Worm (Caenorhabditis elegans): ENCODE results near the gene Y16B4A.2.

Y16B4A.2 gene

ce11 chrX:14818464-14819259, 47.0 kb upstream of the Y16B4A.2 start, which contains the start of gene epn-1:
Gene epn-1, minus strand, starts transcription at chrX:14818514.
- TF ChIP-seq set-16 (GFP tag; IDR thresholded peaks at IDR 0.05) = peak; percentile 99
- peak; percentile 94 for TF ChIP-seq spr-1 (tag; optimal IDR thresholded peaks at IDR 0.05)
- peak; percentile 76 for TF ChIP-seq arid-1 (GFP tag; conservative IDR thresholded peaks at IDR 0.05)
- peak; percentile 83 for TF ChIP-seq zfp-3 (GFP tag; conservative IDR thresholded peaks at IDR 0.05)
- TF ChIP-seq daf-12 (tag; optimal IDR thresholded peaks at IDR 0.05) = no peak
- peak; percentile 94 for TF ChIP-seq nhr-6 (tag; optimal IDR thresholded peaks at IDR 0.05)
- TF ChIP-seq F44E2.7 (GFP tag; IDR thresholded peaks at IDR 0.05) = no peak
- peak; percentile 80 for TF ChIP-seq mes-2 (tag; optimal IDR thresholded peaks at IDR 0.05; ENCODE audit: poor library complexity, severe bottlenecking)
- peak; percentile 99 for TF ChIP-seq gei-8 (GFP tag; optimal IDR thresholded peaks at IDR 0.05)
- TF ChIP-seq zip-2 (tag; optimal IDR thresholded peaks at IDR 0.05) = peak; percentile 50
- peak; percentile 96 for TF ChIP-seq pha-4 (GFP tag; IDR thresholded peaks at IDR 0.05)
- TF ChIP-seq pha-4 (tag; optimal IDR thresholded peaks at IDR 0.05) = no peak
- peak; percentile 98 for TF ChIP-seq nhr-102 (tag; optimal IDR thresholded peaks at IDR 0.05)
- peak; percentile 96 for TF ChIP-seq ctbp-1 (GFP tag; IDR thresholded peaks at IDR 0.05)
- peak; percentile 88 for TF ChIP-seq T20F7.1 (GFP tag; optimal IDR thresholded peaks at IDR 0.05)
- 0 out of 2 replicates have a peak, but pooled peaks have one; percentile 35 for TF ChIP-seq Y105C5A.15 (GFP tag; IDR thresholded peaks at IDR 0.05)
- TF ChIP-seq lin-15B (tag; optimal IDR thresholded peaks at IDR 0.05) = peak; percentile 10
- TF ChIP-seq ztf-7 (tag; optimal IDR thresholded peaks at IDR 0.05) = peak; percentile 59
- 0 out of 2 replicates have a peak, but pooled peaks have one; percentile 3 for TF ChIP-seq Y75B8A.6 (GFP tag; IDR thresholded peaks at IDR 0.05)
- TF ChIP-seq zag-1 (tag; optimal IDR thresholded peaks at IDR 0.05) = peak; percentile 72
- peak; percentile 99 for TF ChIP-seq nhr-48 (tag; optimal IDR thresholded peaks at IDR 0.05)
- peak; percentile 96 for TF ChIP-seq nhr-11 (tag; optimal IDR thresholded peaks at IDR 0.05)
- peak; percentile 39 for TF ChIP-seq ceh-28 (tag; optimal IDR thresholded peaks at IDR 0.05)
- TF ChIP-seq R02D3.7 (tag; optimal IDR thresholded peaks at IDR 0.05) = no peak
- TF ChIP-seq attf-4 (tag; optimal IDR thresholded peaks at IDR 0.05) = no peak
- TF ChIP-seq ceh-32 (tag; optimal IDR thresholded peaks at IDR 0.05; ENCODE audit: poor library complexity) = peak; percentile 65
- peak; percentile 93 for TF ChIP-seq jun-1 (tag; optimal IDR thresholded peaks at IDR 0.05)
- TF ChIP-seq lin-13 (GFP tag; optimal IDR thresholded peaks at IDR 0.05) = peak; percentile 89
- TF ChIP-seq ZK546.5 (tag; optimal IDR thresholded peaks at IDR 0.05) = peak in 1 of 2 experiments; percentile 49
- peak; percentile 82 for TF ChIP-seq nhr-77 (tag; optimal IDR thresholded peaks at IDR 0.05)
- TF ChIP-seq pqm-1 (tag; optimal IDR thresholded peaks at IDR 0.05) = peak; percentile 23
- peak; percentile 90 for TF ChIP-seq mdt-29 (GFP tag; IDR thresholded peaks at IDR 0.05)
- TF ChIP-seq saeg-2 (GFP tag; IDR thresholded peaks at IDR 0.05) = peak; percentile 95
- peak; percentile 71 for TF ChIP-seq duxl-1 (tag; optimal IDR thresholded peaks at IDR 0.05; ENCODE audit: poor library complexity)
- TF ChIP-seq snpc-1.2 (GFP tag; IDR thresholded peaks at IDR 0.05) = no peak; the same call in 1 of the 2 replicates
- TF ChIP-seq F37D6.2 (tag; optimal IDR thresholded peaks at IDR 0.05) = peak; percentile 94
- TF ChIP-seq nhr-10 (tag; optimal IDR thresholded peaks at IDR 0.05) = peak; percentile 96
- no peak for TF ChIP-seq aly-2 (tag; optimal IDR thresholded peaks at IDR 0.05)
- no peak for TF ChIP-seq ces-1 (GFP tag; optimal IDR thresholded peaks at IDR 0.05)
- TF ChIP-seq nhr-76 (tag; optimal IDR thresholded peaks at IDR 0.05) = peak; percentile 66
- TF ChIP-seq nhr-28 (tag; optimal IDR thresholded peaks at IDR 0.05) = peak; percentile 97
- TF ChIP-seq F49E8.2 (tag; optimal IDR thresholded peaks at IDR 0.05; ENCODE audit: borderline replicate concordance) = no peak
- no peak for TF ChIP-seq Y48G9A.11 (GFP tag; IDR thresholded peaks at IDR 0.05)
- peak; percentile 99 for TF ChIP-seq dmd-6 (GFP tag; IDR thresholded peaks at IDR 0.05)
- TF ChIP-seq mep-1 (tag; optimal IDR thresholded peaks at IDR 0.05) = peak; percentile 98
- TF ChIP-seq nhr-41 (GFP tag; IDR thresholded peaks at IDR 0.05) = peak; percentile 68; the same call in 1 of the 2 replicates
- no peak for TF ChIP-seq ceh-82 (tag; optimal IDR thresholded peaks at IDR 0.05)
- TF ChIP-seq vab-7 (GFP tag; IDR thresholded peaks at IDR 0.05) = peak; percentile 70; the same call in 1 of the 2 replicates
- no peak for TF ChIP-seq skn-1 (tag; optimal IDR thresholded peaks at IDR 0.05)
- TF ChIP-seq dmd-9 (GFP tag; IDR thresholded peaks at IDR 0.05) = peak; percentile 92
